Fruit fly (Drosophila melanogaster): ENCODE results near the gene CG8036.

CG8036 gene

DNA sequence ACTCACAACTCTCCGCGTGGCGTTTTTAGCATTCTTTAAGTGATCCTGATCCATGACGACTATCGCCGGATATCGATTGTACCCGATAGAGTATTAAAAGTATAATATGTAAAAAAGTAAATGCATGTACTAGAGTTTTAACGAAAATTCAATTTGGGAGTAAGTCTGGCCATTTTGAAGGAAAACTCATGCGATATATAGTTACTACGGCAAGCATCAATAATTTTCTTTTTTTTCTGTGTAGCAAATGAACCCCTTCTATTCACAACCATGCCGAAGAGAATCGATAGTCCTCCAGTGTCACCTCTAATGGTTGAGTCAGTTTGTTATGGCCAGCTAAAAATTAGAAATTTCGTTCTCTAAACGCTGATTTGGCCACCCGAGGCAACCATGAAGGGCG lies 14.9 kb upstream of the CG8036 start, which contains the start of the genes Sys1 and Dhod (continued):
- peak; percentile 70 for TF ChIP-seq CG4424 (GFP tag; optimal IDR thresholded peaks at IDR 0.05)
- peak; percentile 39 for TF ChIP-seq NK7.1 (GFP tag; optimal IDR thresholded peaks at IDR 0.05)
- peak; percentile 77 for TF ChIP-seq Dip3 (GFP tag; optimal IDR thresholded peaks at IDR 0.05)
- peak; percentile 74 for TF ChIP-seq phol (tag; optimal IDR thresholded peaks at IDR 0.05)
- peak; percentile 83 for TF ChIP-seq HLH4C (GFP tag; IDR thresholded peaks at IDR 0.05; ENCODE audit: partially characterized antibody)
- TF ChIP-seq CG17802 (tag; optimal IDR thresholded peaks at IDR 0.05) = no peak
- TF ChIP-seq Eip74EF (GFP tag; optimal IDR thresholded peaks at IDR 0.05) = no peak
- no peak for TF ChIP-seq aop (GFP tag; IDR thresholded peaks at IDR 0.05)
- TF ChIP-seq mam (GFP tag; optimal IDR thresholded peaks at IDR 0.05) = peak; percentile 81
- peak; percentile 62 for TF ChIP-seq HLH3B (GFP tag; IDR thresholded peaks at IDR 0.05)
- TF ChIP-seq CG10147 (GFP tag; optimal IDR thresholded peaks at IDR 0.05) = peak; percentile 65
- no peak for TF ChIP-seq luna (GFP tag; optimal IDR thresholded peaks at IDR 0.05)
- peak; percentile 64 for TF ChIP-seq CG15269 (tag; optimal IDR thresholded peaks at IDR 0.05)
- TF ChIP-seq CG31365 (tag; optimal IDR thresholded peaks at IDR 0.05) = no peak
- TF ChIP-seq CG34422 (GFP tag; IDR thresholded peaks at IDR 0.05) = peak; percentile 85; the same call in 2 of the 3 replicates
- TF ChIP-seq CG11093 (GFP tag; IDR thresholded peaks at IDR 0.05) = 0 out of 3 replicates have a peak, but pooled peaks have one; percentile 40
- TF ChIP-seq CG4328 (GFP tag; optimal IDR thresholded peaks at IDR 0.05) = no peak
- peak; percentile 67; the same call in 2 of the 3 replicates for TF ChIP-seq CG11456 (GFP tag; IDR thresholded peaks at IDR 0.05)
- peak; percentile 28 for TF ChIP-seq CG3163 (GFP tag; optimal IDR thresholded peaks at IDR 0.05)
- TF ChIP-seq CG17612 (GFP tag; IDR thresholded peaks at IDR 0.05) = no peak
- TF ChIP-seq ken (GFP tag; IDR thresholded peaks at IDR 0.05) = no peak; the same call in 2 of the 3 replicates
- TF ChIP-seq bsh (GFP tag; optimal IDR thresholded peaks at IDR 0.05) = peak in 1 of 2 experiments; percentile 53
- peak; percentile 74 for TF ChIP-seq CG13624 (GFP tag; optimal IDR thresholded peaks at IDR 0.05)
- peak; percentile 37; the same call in 1 of the 3 replicates for TF ChIP-seq dysf (GFP tag; IDR thresholded peaks at IDR 0.05)
- no peak for TF ChIP-seq dimm (GFP tag; IDR thresholded peaks at IDR 0.05)
- no peak for TF ChIP-seq mirr (GFP tag; optimal IDR thresholded peaks at IDR 0.05)
- TF ChIP-seq Dref (GFP tag; IDR thresholded peaks at IDR 0.05) = peak; percentile 68

DNA sequence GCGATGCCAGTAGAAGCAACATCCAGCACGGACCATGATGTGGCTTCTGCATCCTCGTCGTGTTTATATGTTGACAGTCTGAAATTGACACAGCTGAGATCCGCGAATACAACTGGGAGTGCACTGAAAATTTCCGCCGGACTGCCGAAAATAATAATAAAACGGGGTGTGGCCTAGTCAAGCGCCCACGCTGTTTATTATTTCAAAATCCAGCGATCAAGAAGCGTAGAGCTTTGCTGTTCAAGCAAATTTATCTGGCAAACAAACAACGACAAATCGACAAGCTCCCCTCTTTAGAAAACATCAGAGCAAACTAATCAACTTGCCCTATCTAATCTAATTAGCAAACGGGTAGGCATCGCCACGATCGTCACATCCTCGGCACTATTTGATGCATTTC lies 13.6 kb upstream of the CG8036 start:
- TF ChIP-seq CG14050 (GFP tag; IDR thresholded peaks at IDR 0.05) = no peak
- no peak for TF ChIP-seq CG18476 (GFP tag; optimal IDR thresholded peaks at IDR 0.05)
- no peak for TF ChIP-seq CG3065 (GFP tag; optimal IDR thresholded peaks at IDR 0.05)
- no peak for TF ChIP-seq Awh (GFP tag; IDR thresholded peaks at IDR 0.05)
- TF ChIP-seq Med (GFP tag) = peak; percentile 75
- no peak for TF ChIP-seq Myb (GFP tag; optimal IDR thresholded peaks at IDR 0.05)
- TF ChIP-seq Stat92E (GFP tag; optimal IDR thresholded peaks at IDR 0.05) = no peak
- TF ChIP-seq CG7745 (tag; optimal IDR thresholded peaks at IDR 0.05) = no peak
- 0 out of 2 replicates have a peak, but pooled peaks have one; percentile 29 for TF ChIP-seq gsb (GFP tag; IDR thresholded peaks at IDR 0.05)
- no peak for TF ChIP-seq CG12744 (GFP tag; optimal IDR thresholded peaks at IDR 0.05)
- TF ChIP-seq hb (GFP tag; IDR thresholded peaks at IDR 0.05; ENCODE audit: partially characterized antibody) = no peak
- no peak for TF ChIP-seq repo (GFP tag; optimal IDR thresholded peaks at IDR 0.05)
- no peak for TF ChIP-seq sens-2 (GFP tag; IDR thresholded peaks at IDR 0.05)
- no peak for TF ChIP-seq schlank (tag; optimal IDR thresholded peaks at IDR 0.05)
- TF ChIP-seq fd3F (GFP tag; optimal IDR thresholded peaks at IDR 0.05) = no peak
- TF ChIP-seq Ets65A (GFP tag) = peak; percentile 71
- peak; percentile 53 for TF ChIP-seq sens (GFP tag)
- TF ChIP-seq CG4730 (GFP tag; IDR thresholded peaks at IDR 0.05) = no peak
- TF ChIP-seq CG2678 (tag; optimal IDR thresholded peaks at IDR 0.05) = no peak
- TF ChIP-seq h (optimal IDR thresholded peaks at IDR 0.05) = no peak
- TF ChIP-seq Hsf (GFP tag; optimal IDR thresholded peaks at IDR 0.05) = no peak
- no peak for TF ChIP-seq CG32772 (GFP tag; IDR thresholded peaks at IDR 0.05)
- no peak for TF ChIP-seq da (GFP tag; optimal IDR thresholded peaks at IDR 0.05)
- no peak for TF ChIP-seq pita (GFP tag; optimal IDR thresholded peaks at IDR 0.05)
- TF ChIP-seq yki (optimal IDR thresholded peaks at IDR 0.05) = no peak
- no peak for TF ChIP-seq CG1603 (tag; optimal IDR thresholded peaks at IDR 0.05)
- TF ChIP-seq CG11696 (GFP tag; IDR thresholded peaks at IDR 0.05) = no peak

Data from whole organism, embryonic.